Fruit fly (Drosophila melanogaster): ENCODE data around the gene CCT7.

- TF ChIP-seq Hnf4 (GFP tag; optimal IDR thresholded peaks at IDR 0.05) (no peak), pan (optimal IDR thresholded peaks at IDR 0.05) (no peak), Hr78 (GFP tag; optimal IDR thresholded peaks at IDR 0.05) (no peak), usp (GFP tag; optimal IDR thresholded peaks at IDR 0.05) (no peak), lola (GFP tag; optimal IDR thresholded peaks at IDR 0.05) (no peak), GATAd (GFP tag; optimal IDR thresholded peaks at IDR 0.05) (no peak), OdsH (GFP tag; optimal IDR thresholded peaks at IDR 0.05) (no peak), HLH106 (tag; optimal IDR thresholded peaks at IDR 0.05) (no peak), Dif (GFP tag; optimal IDR thresholded peaks at IDR 0.05; ENCODE audit: partially characterized antibody) (no peak), psq (GFP tag; optimal IDR thresholded peaks at IDR 0.05) (no peak), CG32264 (GFP tag; optimal IDR thresholded peaks at IDR 0.05) (no peak), Dfd (GFP tag; optimal IDR thresholded peaks at IDR 0.05) (no peak), Abd-B (GFP tag; optimal IDR thresholded peaks at IDR 0.05) (no peak)
Measured at dm6 chr3R:8806104-8806503, 4.7 kb downstream of the CCT7 start, which contains the start of gene hng2.
